Worm (Caenorhabditis elegans): ENCODE data around the gene fubl-2.

DNA sequence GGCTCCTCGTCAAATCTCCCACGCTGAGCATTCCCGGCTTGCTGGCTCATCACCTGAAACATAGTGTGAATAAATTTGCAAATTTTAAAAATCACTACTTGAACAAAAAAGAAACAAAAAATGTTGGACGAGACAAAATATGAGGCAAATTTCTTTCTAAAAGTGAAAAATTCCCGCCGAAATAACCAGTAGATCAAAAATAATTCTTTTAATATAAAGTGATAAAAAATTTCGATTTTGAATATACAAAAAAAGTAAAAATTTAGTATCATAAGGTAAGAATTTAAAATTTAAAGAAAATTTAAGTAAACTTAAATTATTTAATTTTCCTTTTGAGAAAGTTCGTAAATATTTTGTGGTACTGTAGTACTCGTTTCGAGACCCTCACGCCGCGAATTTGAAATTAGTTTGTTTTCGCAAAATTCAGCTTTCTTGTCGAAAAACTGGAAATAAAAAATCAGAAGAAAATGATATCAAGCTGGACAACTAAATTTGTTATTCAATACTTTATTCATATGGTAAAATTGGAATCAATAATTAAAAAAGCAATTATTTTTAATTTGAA, 26.9 kb downstream of the fubl-2 start, which contains the start of gene egg-2:
- TF ChIP-seq Y22D7AL.16 (tag; optimal IDR thresholded peaks at IDR 0.05): no peak
- no peak for TF ChIP-seq ceh-34 (tag; optimal IDR thresholded peaks at IDR 0.05)
- no peak for TF ChIP-seq pqm-1 (tag; optimal IDR thresholded peaks at IDR 0.05)
